Fruit fly (Drosophila melanogaster) whole organism, embryonic: ENCODE measurements around the gene dock.
A peak's percentile ranks its signal among the peaks of the same experiment; 100 is the strongest.

Source experiments
- CG10274 ChIP-seq: fragments of 200-800 bp; sonication (Bioruptor generic); optimal IDR thresholded peaks from 3 replicates; lab custom pipeline; 2017; ENCODE audit warnings: missing biosample characterization, mild to moderate bottlenecking, missing genetic modification characterization
- CG10462 ChIP-seq: fragments of 200-800 bp; sonication (Bioruptor generic); optimal IDR thresholded peaks from 2 replicates; lab custom pipeline; 2016; ENCODE audit warnings: missing biosample characterization, missing genetic modification characterization
- CG10654 ChIP-seq: fragments of 200-800 bp; sonication (Bioruptor generic); optimal IDR thresholded peaks from 2 replicates; lab custom pipeline; 2016; ENCODE audit warnings: missing biosample characterization, missing genetic modification characterization
- CG10979 ChIP-seq: fragments of 200-800 bp; sonication (Bioruptor generic); optimal IDR thresholded peaks from 2 replicates; lab custom pipeline; 2018; ENCODE audit warnings: missing biosample characterization, mild to moderate bottlenecking, missing genetic modification characterization, moderate library complexity
- CG11093 ChIP-seq: fragments of 200-800 bp; sonication (Bioruptor generic); IDR thresholded peaks from 3 replicates; pipeline ENCODE4 v1.3.6; 2022; ENCODE audit warnings: missing biosample characterization, missing genetic modification characterization
- CG11504 ChIP-seq: fragments of 200-800 bp; sonication (Bioruptor generic); optimal IDR thresholded peaks from 3 replicates; lab custom pipeline; 2019; ENCODE audit warnings: missing biosample characterization, mild to moderate bottlenecking, missing genetic modification characterization, moderate library complexity
- CG14441 ChIP-seq: fragments of 200-800 bp; sonication (Bioruptor generic); IDR thresholded peaks from 2 replicates; pipeline ENCODE4 v1.3.6; 2022; ENCODE audit warnings: missing biosample characterization, missing genetic modification characterization
- CG14965 ChIP-seq: fragments of 200-800 bp; sonication (Bioruptor generic); optimal IDR thresholded peaks from 2 replicates; lab custom pipeline; 2016; ENCODE audit warnings: missing biosample characterization, missing genetic modification characterization, borderline replicate concordance
- CG16779 ChIP-seq: fragments of 200-800 bp; sonication (Bioruptor generic); IDR thresholded peaks from 2 replicates; pipeline ENCODE4 v1.3.6; 2022; ENCODE audit warnings: missing biosample characterization, missing genetic modification characterization
- CG17829 ChIP-seq: fragments of 200-800 bp; optimal IDR thresholded peaks from 2 replicates; lab custom pipeline; 2019; ENCODE audit warnings: missing biosample characterization, mild to moderate bottlenecking, missing genetic modification characterization, moderate library complexity
- CG2202 ChIP-seq: fragments of 200-800 bp; sonication (Bioruptor generic); optimal IDR thresholded peaks from 2 replicates; lab custom pipeline; 2018; ENCODE audit warnings: missing biosample characterization, mild to moderate bottlenecking, missing genetic modification characterization
- CG2712 ChIP-seq: fragments of 200-800 bp; optimal IDR thresholded peaks from 3 replicates; lab custom pipeline; 2019; ENCODE audit warnings: missing biosample characterization, mild to moderate bottlenecking, missing genetic modification characterization, moderate library complexity
- CG31224 ChIP-seq: fragments of 200-800 bp; sonication (Bioruptor generic); IDR thresholded peaks from 2 replicates; pipeline ENCODE4 v1.3.6; 2022; ENCODE audit warnings: missing biosample characterization, missing genetic modification characterization
- CG31388 ChIP-seq: fragments of 200-800 bp; sonication (Bioruptor generic); optimal IDR thresholded peaks from 2 replicates; lab custom pipeline; 2016; ENCODE audit warnings: missing biosample characterization, missing genetic modification characterization
- CG3281 ChIP-seq: fragments of 200-800 bp; sonication (Bioruptor generic); optimal IDR thresholded peaks from 3 replicates; lab custom pipeline; 2017; ENCODE audit warnings: missing biosample characterization, mild to moderate bottlenecking, missing genetic modification characterization
- CG34376 ChIP-seq: fragments of 200-800 bp; sonication (Bioruptor generic); optimal IDR thresholded peaks from 2 replicates; lab custom pipeline; 2018; ENCODE audit warnings: missing biosample characterization, mild to moderate bottlenecking, missing genetic modification characterization
- CG43689 ChIP-seq: fragments of 200-800 bp; sonication (Bioruptor generic); IDR thresholded peaks from 2 replicates; pipeline ENCODE4 v1.3.6; 2022; ENCODE audit warnings: missing biosample characterization, missing genetic modification characterization
- CG5245 ChIP-seq: fragments of 200-800 bp; sonication (Bioruptor generic); optimal IDR thresholded peaks from 3 replicates; lab custom pipeline; 2016; ENCODE audit warnings: missing biosample characterization, missing genetic modification characterization
- CG7357 ChIP-seq: fragments of 200-800 bp; sonication (Bioruptor generic); IDR thresholded peaks from 3 replicates; pipeline ENCODE4 v1.3.6; 2022; ENCODE audit warnings: missing biosample characterization, missing genetic modification characterization
- CG9609 ChIP-seq: fragments of 200-800 bp; sonication (Bioruptor generic); optimal IDR thresholded peaks from 3 replicates; lab custom pipeline; 2016; ENCODE audit warnings: missing biosample characterization, missing genetic modification characterization
- CTCF ChIP-seq: fragments of 200-800 bp; sonication (Bioruptor generic); optimal IDR thresholded peaks from 2 replicates; lab custom pipeline; 2017; ENCODE audit warnings: missing biosample characterization, mild to moderate bottlenecking, missing genetic modification characterization, moderate library complexity
- Fer2 ChIP-seq: fragments of 200-800 bp; sonication (Bioruptor generic); optimal IDR thresholded peaks from 2 replicates; lab custom pipeline; 2018; ENCODE audit warnings: missing biosample characterization, mild to moderate bottlenecking, missing genetic modification characterization, moderate library complexity
- GATAe ChIP-seq: fragments of 200-800 bp; sonication (Bioruptor generic); conservative IDR thresholded peaks from 2 replicates; pipeline ENCODE4 v1.3.6; 2022; ENCODE audit warnings: missing biosample characterization, missing genetic modification characterization
- HmgD ChIP-seq: fragments of 200-800 bp; sonication (Bioruptor generic); optimal IDR thresholded peaks from 3 replicates; lab custom pipeline; 2016; ENCODE audit warnings: missing biosample characterization, missing genetic modification characterization
- Hr78 ChIP-seq, 2 experiments: fragments of 200-800 bp in 1 of 2; fragments of >200 bp in 1 of 2; sonication (Bioruptor generic) in 1 of 2; optimal IDR thresholded peaks; 2 replicates each; lab custom pipeline; 2017 to 2019; ENCODE audit warnings: missing biosample characterization in 2 of 2, missing genetic modification characterization in 2 of 2, mild to moderate bottlenecking in 1 of 2, moderate library complexity in 1 of 2
- MBD-R2 ChIP-seq: fragments of 200-800 bp; sonication (Bioruptor generic); IDR thresholded peaks from 2 replicates; pipeline ENCODE4 v1.3.6; 2022; ENCODE audit warnings: missing biosample characterization, missing genetic modification characterization
- Neu2 ChIP-seq: fragments of 200-800 bp; sonication (Bioruptor generic); optimal IDR thresholded peaks from 3 replicates; lab custom pipeline; 2016; ENCODE audit warnings: missing biosample characterization, missing genetic modification characterization, borderline replicate concordance
- Nf-YB ChIP-seq: fragments of 200-800 bp; sonication (Bioruptor generic); optimal IDR thresholded peaks from 3 replicates; lab custom pipeline; 2019; ENCODE audit warnings: missing biosample characterization, mild to moderate bottlenecking, missing genetic modification characterization, moderate library complexity
- PHDP ChIP-seq: fragments of 200-800 bp; sonication (Bioruptor generic); optimal IDR thresholded peaks from 3 replicates; lab custom pipeline; 2018; ENCODE audit warnings: missing biosample characterization, mild to moderate bottlenecking, missing genetic modification characterization, moderate library complexity
- Ptx1 ChIP-seq: fragments of 200-800 bp; sonication (Bioruptor generic); IDR thresholded peaks from 2 replicates; pipeline ENCODE4 v1.3.6; 2022; ENCODE audit warnings: missing biosample characterization, missing genetic modification characterization
- Side ChIP-seq: fragments of 200-800 bp; sonication (Bioruptor generic); optimal IDR thresholded peaks from 2 replicates; lab custom pipeline; 2016; ENCODE audit warnings: missing biosample characterization, missing genetic modification characterization
- Usf ChIP-seq: fragments of 200-800 bp; sonication (Bioruptor generic); optimal IDR thresholded peaks from 2 replicates; lab custom pipeline; 2017; ENCODE audit warnings: missing genotype, missing biosample characterization, missing genetic modification characterization
- Xbp1 ChIP-seq: fragments of 200-800 bp; sonication (Bioruptor generic); optimal IDR thresholded peaks from 3 replicates; lab custom pipeline; 2016; ENCODE audit warnings: missing biosample characterization, mild to moderate bottlenecking, missing genetic modification characterization
- ab ChIP-seq: fragments of 200-800 bp; sonication (Bioruptor generic); optimal IDR thresholded peaks from 2 replicates; lab custom pipeline; 2016; ENCODE audit warnings: missing biosample characterization, missing genetic modification characterization
- ase ChIP-seq: fragments of 200-800 bp; sonication (Bioruptor generic); IDR thresholded peaks from 3 replicates; pipeline ENCODE4 v1.3.6; 2022; ENCODE audit warnings: missing biosample characterization, missing genetic modification characterization
- ash1 ChIP-seq: fragments of 200-800 bp; sonication (Bioruptor generic); optimal IDR thresholded peaks from 2 replicates; lab custom pipeline; 2018; ENCODE audit warnings: missing biosample characterization, mild to moderate bottlenecking, missing genetic modification characterization
- bcd ChIP-seq: fragments of 200-800 bp; sonication (Bioruptor generic); optimal IDR thresholded peaks from 2 replicates; lab custom pipeline; 2017; ENCODE audit warnings: missing biosample characterization, mild to moderate bottlenecking, missing genetic modification characterization
- cas ChIP-seq: fragments of 200-800 bp; sonication (Bioruptor generic); IDR thresholded peaks from 2 replicates; pipeline ENCODE4 v1.3.6; 2022; ENCODE audit warnings: missing biosample characterization, missing genetic modification characterization
- cwo ChIP-seq: fragments of 200-800 bp; sonication (Bioruptor generic); optimal IDR thresholded peaks from 3 replicates; lab custom pipeline; 2017; ENCODE audit warnings: missing biosample characterization, missing genetic modification characterization, mild to moderate bottlenecking, moderate library complexity, missing genetic modification reagents
- ems ChIP-seq: fragments of 200-800 bp; sonication (Bioruptor generic); optimal IDR thresholded peaks from 3 replicates; lab custom pipeline; 2016; ENCODE audit warnings: missing biosample characterization, missing genetic modification characterization
- esg ChIP-seq: fragments of 200-800 bp; sonication (Bioruptor generic); conservative IDR thresholded peaks from 2 replicates; pipeline ENCODE4 v1.3.6; 2022; ENCODE audit warnings: missing biosample characterization, missing genetic modification characterization
- gce ChIP-seq: fragments of 200-800 bp; sonication (Bioruptor generic); IDR thresholded peaks from 3 replicates; pipeline ENCODE4 v1.3.6; 2022; ENCODE audit warnings: missing biosample characterization, missing genetic modification characterization
- grn ChIP-seq: fragments of 200-800 bp; sonication (Bioruptor generic); optimal IDR thresholded peaks from 3 replicates; lab custom pipeline; 2017; ENCODE audit warnings: missing biosample characterization, missing genetic modification characterization
- gsb-n ChIP-seq: fragments of 200-800 bp; sonication (Bioruptor generic); optimal IDR thresholded peaks from 3 replicates; lab custom pipeline; 2018; ENCODE audit warnings: missing biosample characterization, mild to moderate bottlenecking, missing genetic modification characterization
- insv ChIP-seq, 2 experiments: fragments of 200-800 bp; sonication (Bioruptor generic); optimal IDR thresholded peaks; 3 replicates each; lab custom pipeline; 2016 to 2018; ENCODE audit warnings: missing biosample characterization in 2 of 2, missing genetic modification characterization in 2 of 2
- inv ChIP-seq: fragments of 200-800 bp; sonication (Bioruptor generic); IDR thresholded peaks from 2 replicates; pipeline ENCODE4 v1.3.6; 2022; ENCODE audit warnings: missing biosample characterization, missing genetic modification characterization; ENCODE audit not compliant: partially characterized antibody
- kah ChIP-seq: fragments of 200-800 bp; sonication (Bioruptor generic); optimal IDR thresholded peaks from 2 replicates; lab custom pipeline; 2018; ENCODE audit warnings: missing biosample characterization, mild to moderate bottlenecking, missing genetic modification characterization
- pan ChIP-seq, 4 experiments: fragments of >200 bp in 3 of 4; fragments of 200-800 bp in 1 of 4; sonication (Bioruptor generic) in 1 of 4; optimal IDR thresholded peaks in 3 of 4; IDR thresholded peaks in 1 of 4; 2 replicates each; pipeline versions ENCODE4 v1.3.6 to Lab custom; 2017 to 2022; ENCODE audit warnings: missing biosample characterization in 2 of 4, missing genetic modification characterization in 2 of 4, mixed read lengths in 1 of 4
- sqz ChIP-seq: fragments of 200-800 bp; sonication (Bioruptor generic); optimal IDR thresholded peaks from 3 replicates; lab custom pipeline; 2018; ENCODE audit warnings: missing biosample characterization, mild to moderate bottlenecking, missing genetic modification characterization

Gene dock

dm6 chr2L:870749-871418, 45.1 kb downstream of the dock start (continued):
- TF ChIP-seq CG43689 (GFP tag; lab: Robert Waterston, UW) (no peak), CG10462 (GFP tag; lab: Kevin White, UChicago) (peak; percentile 31), CG17829 (tag; lab: Kevin White, UChicago) (peak; percentile 56), CG34376 (GFP tag; lab: Kevin White, UChicago) (no peak), Hr78 (GFP tag; optimal IDR thresholded peaks at IDR 0.05; lab: Kevin White, UChicago) (no peak), cas (0 out of 2 replicates have a peak, but pooled peaks have one; percentile 29), CG10654 (GFP tag; lab: Kevin White, UChicago) (peak; percentile 60), CG11093 (GFP tag; lab: Robert Waterston, UW) (no peak), CG3281 (peak; percentile 57), ab (peak; percentile 23), PHDP (tag; lab: Kevin White, UChicago) (peak; percentile 50), CG9609 (peak; percentile 59), sqz (GFP tag; lab: Kevin White, UChicago) (peak; percentile 29), grn (GFP tag; lab: Kevin White, UChicago) (no peak), Xbp1 (peak; percentile 76), pan (optimal IDR thresholded peaks at IDR 0.05; lab: Kevin White, UChicago) (no peak), pan (GFP tag; optimal IDR thresholded peaks at IDR 0.05 in 1 of 2, IDR thresholded peaks at IDR 0.05 in 1 of 2) (peak in 1 of 2 experiments; percentile 78), CG10979 (tag; lab: Kevin White, UChicago) (peak; percentile 48), Ptx1 (GFP tag; lab: Robert Waterston, UW) (peak; percentile 70), Neu2 (GFP tag; lab: Kevin White, UChicago) (no peak), CTCF (GFP tag; lab: Kevin White, UChicago) (no peak), CG11504 (tag; lab: Kevin White, UChicago) (peak; percentile 62), CG14441 (GFP tag; lab: Robert Waterston, UW) (peak; percentile 74), bcd (GFP tag; lab: Kevin White, UChicago) (peak; percentile 67), cwo (GFP tag; lab: Kevin White, UChicago) (peak; percentile 62), ase (GFP tag; lab: Robert Waterston, UW) (no peak), CG2202 (tag; lab: Kevin White, UChicago) (peak; percentile 5), MBD-R2 (GFP tag; lab: Robert Waterston, UW) (peak; percentile 41; the same call in 1 of the 2 replicates), kah (GFP tag; lab: Kevin White, UChicago) (no peak), Nf-YB (no peak), Usf (GFP tag; lab: Kevin White, UChicago) (peak; percentile 56), HmgD (GFP tag; lab: Kevin White, UChicago) (peak; percentile 44), CG16779 (GFP tag; lab: Robert Waterston, UW) (no peak), inv (GFP tag; lab: Robert Waterston, UW) (no peak), CG14965 (GFP tag; lab: Kevin White, UChicago) (no peak), CG2712 (tag; lab: Kevin White, UChicago) (peak; percentile 55), GATAe (GFP tag; lab: Robert Waterston, UW) (no peak), CG31388 (GFP tag; lab: Kevin White, UChicago) (no peak), CG10274 (GFP tag; lab: Kevin White, UChicago) (no peak), Fer2 (tag; lab: Kevin White, UChicago) (peak; percentile 53), gce (peak; percentile 71; the same call in 1 of the 3 replicates), Side (GFP tag; lab: Kevin White, UChicago) (peak; percentile 80), CG31224 (GFP tag; lab: Robert Waterston, UW) (no peak; the same call in 1 of the 2 replicates), gsb-n (peak; percentile 46), esg (GFP tag; lab: Robert Waterston, UW) (peak; percentile 59), CG7357 (GFP tag; lab: Robert Waterston, UW) (peak; percentile 57; the same call in 2 of the 3 replicates), ash1 (GFP tag; lab: Kevin White, UChicago) (no peak), insv (GFP tag; optimal IDR thresholded peaks at IDR 0.05; lab: Kevin White, UChicago) (no peak), ems (GFP tag; lab: Kevin White, UChicago) (peak; percentile 72), CG5245 (peak; percentile 7)
